Fruit fly (Drosophila melanogaster) whole organism, embryonic: Measurements from ENCODE around the gene CG42296.
A peak's percentile ranks its signal among the peaks of the same experiment; 100 is the strongest.

Source experiments
- Bgb ChIP-seq: fragments of 200-800 bp; sonication (Bioruptor generic); IDR thresholded peaks from 2 replicates; pipeline ENCODE4 v1.3.6; 2022; ENCODE audit warnings: missing biosample characterization, missing genetic modification characterization; ENCODE audit not compliant: partially characterized antibody
- Blimp-1 ChIP-seq: fragments of 200-800 bp; sonication (Bioruptor generic); optimal IDR thresholded peaks from 3 replicates; lab custom pipeline; 2018; ENCODE audit warnings: missing biosample characterization, missing genetic modification characterization, mild to moderate bottlenecking, moderate library complexity, missing genetic modification reagents
- BtbVII ChIP-seq: fragments of 200-800 bp; sonication (Bioruptor generic); optimal IDR thresholded peaks from 3 replicates; lab custom pipeline; 2017; ENCODE audit warnings: missing biosample characterization, mild to moderate bottlenecking, missing genetic modification characterization
- CG11247 ChIP-seq: fragments of 200-800 bp; sonication (Bioruptor generic); IDR thresholded peaks from 2 replicates; pipeline ENCODE4 v1.3.6; 2022; ENCODE audit warnings: missing biosample characterization, missing genetic modification characterization
- CG1233 ChIP-seq: fragments of 200-800 bp; sonication (Bioruptor generic); optimal IDR thresholded peaks from 4 replicates; lab custom pipeline; 2018; ENCODE audit warnings: missing biosample characterization, mild to moderate bottlenecking, missing genetic modification characterization
- CG12391 ChIP-seq: fragments of 200-800 bp; sonication (Bioruptor generic); optimal IDR thresholded peaks from 3 replicates; lab custom pipeline; 2018; ENCODE audit warnings: missing biosample characterization, mild to moderate bottlenecking, missing genetic modification characterization, moderate library complexity
- CG13775 ChIP-seq: fragments of 200-800 bp; sonication (Bioruptor generic); optimal IDR thresholded peaks from 3 replicates; lab custom pipeline; 2017; ENCODE audit warnings: missing biosample characterization, mild to moderate bottlenecking, missing genetic modification characterization
- CG14667 ChIP-seq: fragments of 200-800 bp; sonication (Bioruptor generic); IDR thresholded peaks from 2 replicates; pipeline ENCODE4 v1.3.6; 2022; ENCODE audit warnings: missing biosample characterization, missing genetic modification characterization
- CG1603 ChIP-seq: fragments of 200-800 bp; sonication (Bioruptor generic); optimal IDR thresholded peaks from 2 replicates; lab custom pipeline; 2019; ENCODE audit warnings: missing biosample characterization, mild to moderate bottlenecking, missing genetic modification characterization, moderate library complexity
- CG2116 ChIP-seq: fragments of 200-800 bp; sonication (Bioruptor generic); optimal IDR thresholded peaks from 3 replicates; lab custom pipeline; 2018; ENCODE audit warnings: missing biosample characterization, mild to moderate bottlenecking, missing genetic modification characterization
- CG2889 ChIP-seq: fragments of 200-800 bp; sonication (Bioruptor generic); IDR thresholded peaks from 3 replicates; pipeline ENCODE4 v1.3.6; 2022; ENCODE audit warnings: missing biosample characterization, missing genetic modification characterization
- CG30403 ChIP-seq: fragments of 200-800 bp; sonication (Bioruptor generic); optimal IDR thresholded peaks from 3 replicates; lab custom pipeline; 2016; ENCODE audit warnings: missing biosample characterization, missing genetic modification characterization
- CG33213 ChIP-seq: fragments of 200-800 bp; sonication (Bioruptor generic); optimal IDR thresholded peaks from 3 replicates; lab custom pipeline; 2016; ENCODE audit warnings: missing biosample characterization, missing genetic modification characterization
- CG33557 ChIP-seq: fragments of 200-800 bp; sonication (Bioruptor generic); optimal IDR thresholded peaks from 2 replicates; lab custom pipeline; 2019; ENCODE audit warnings: missing biosample characterization, mild to moderate bottlenecking, missing genetic modification characterization, moderate library complexity
- CG3407 ChIP-seq: fragments of 200-800 bp; sonication (Bioruptor generic); optimal IDR thresholded peaks from 2 replicates; lab custom pipeline; 2018; ENCODE audit warnings: missing biosample characterization, mild to moderate bottlenecking, missing genetic modification characterization
- CG4328 ChIP-seq: fragments of 200-800 bp; sonication (Bioruptor generic); optimal IDR thresholded peaks from 3 replicates; lab custom pipeline; 2017; ENCODE audit warnings: missing biosample characterization, missing genetic modification reagents, missing genetic modification characterization
- CG5953 ChIP-seq: fragments of 200-800 bp; sonication (Bioruptor generic); IDR thresholded peaks from 2 replicates; pipeline ENCODE4 v1.3.6; 2022; ENCODE audit warnings: missing biosample characterization, missing genetic modification characterization
- CG7556 ChIP-seq: fragments of 200-800 bp; sonication (Bioruptor generic); optimal IDR thresholded peaks from 2 replicates; lab custom pipeline; 2017; ENCODE audit warnings: missing biosample characterization, mild to moderate bottlenecking, missing genetic modification characterization
- CG8944 ChIP-seq: fragments of 200-800 bp; sonication (Bioruptor generic); optimal IDR thresholded peaks from 3 replicates; lab custom pipeline; 2016; ENCODE audit warnings: missing biosample characterization, missing genetic modification characterization
- CG9817 ChIP-seq: fragments of 200-800 bp; sonication (Bioruptor generic); optimal IDR thresholded peaks from 2 replicates; lab custom pipeline; 2018; ENCODE audit warnings: missing biosample characterization, mild to moderate bottlenecking, missing genetic modification characterization, moderate library complexity
- D ChIP-seq, 2 experiments: fragments of 200-800 bp in 1 of 2; fragments of >200 bp in 1 of 2; sonication (Bioruptor generic) in 1 of 2; optimal IDR thresholded peaks; 2 replicates in 1 of 2; 3 replicates in 1 of 2; lab custom pipeline; 2017; ENCODE audit warnings: mild to moderate bottlenecking in 1 of 2, missing biosample characterization in 1 of 2, missing genetic modification characterization in 1 of 2, missing genetic modification reagents in 1 of 2
- Fer3 ChIP-seq: fragments of 200-800 bp; sonication (Bioruptor generic); optimal IDR thresholded peaks from 2 replicates; lab custom pipeline; 2018; ENCODE audit warnings: missing biosample characterization, mild to moderate bottlenecking, missing genetic modification characterization, moderate library complexity
- H15 ChIP-seq: fragments of 200-800 bp; sonication (Bioruptor generic); IDR thresholded peaks from 3 replicates; pipeline ENCODE4 v1.3.6; 2022; ENCODE audit warnings: missing biosample characterization, missing genetic modification characterization
- Lhr ChIP-seq: fragments of 200-800 bp; sonication (Bioruptor generic); optimal IDR thresholded peaks from 3 replicates; lab custom pipeline; 2017; ENCODE audit warnings: mild to moderate bottlenecking, missing biosample characterization, missing genetic modification reagents, missing genetic modification characterization
- MTF-1 ChIP-seq: fragments of 200-800 bp; sonication (Bioruptor generic); optimal IDR thresholded peaks from 2 replicates; lab custom pipeline; 2018; ENCODE audit warnings: missing biosample characterization, mild to moderate bottlenecking, missing genetic modification characterization, borderline replicate concordance
- Nf-YC ChIP-seq: fragments of 200-800 bp; optimal IDR thresholded peaks from 3 replicates; lab custom pipeline; 2019; ENCODE audit warnings: missing biosample characterization, mild to moderate bottlenecking, missing genetic modification characterization, moderate library complexity
- Opbp ChIP-seq: fragments of 200-800 bp; sonication (Bioruptor generic); IDR thresholded peaks from 3 replicates; pipeline ENCODE4 v1.3.6; 2022; ENCODE audit warnings: missing biosample characterization, missing genetic modification characterization; ENCODE audit not compliant: partially characterized antibody
- ab ChIP-seq: fragments of 200-800 bp; sonication (Bioruptor generic); optimal IDR thresholded peaks from 2 replicates; lab custom pipeline; 2016; ENCODE audit warnings: missing biosample characterization, missing genetic modification characterization
- abd-A ChIP-seq: fragments of 200-800 bp; sonication (Bioruptor generic); optimal IDR thresholded peaks from 3 replicates; lab custom pipeline; 2019; ENCODE audit warnings: missing biosample characterization, mild to moderate bottlenecking, missing genetic modification characterization, moderate library complexity
- ash1 ChIP-seq: fragments of 200-800 bp; sonication (Bioruptor generic); optimal IDR thresholded peaks from 2 replicates; lab custom pipeline; 2018; ENCODE audit warnings: missing biosample characterization, mild to moderate bottlenecking, missing genetic modification characterization
- btn ChIP-seq: fragments of 200-800 bp; sonication (Bioruptor generic); optimal IDR thresholded peaks from 2 replicates; lab custom pipeline; 2016; ENCODE audit warnings: missing biosample characterization, missing genetic modification characterization
- chinmo ChIP-seq: fragments of 200-800 bp; sonication (Bioruptor generic); IDR thresholded peaks from 4 replicates; pipeline ENCODE4 v1.3.6; 2022; ENCODE audit warnings: missing biosample characterization, missing genetic modification characterization; ENCODE audit not compliant: partially characterized antibody
- crol ChIP-seq: fragments of 200-800 bp; sonication (Bioruptor generic); IDR thresholded peaks from 2 replicates; pipeline ENCODE4 v1.3.6; 2022; ENCODE audit warnings: missing biosample characterization, missing genetic modification characterization
- gem ChIP-seq: fragments of 200-800 bp; sonication (Bioruptor generic); optimal IDR thresholded peaks from 2 replicates; lab custom pipeline; 2019; ENCODE audit warnings: missing biosample characterization, mild to moderate bottlenecking, missing genetic modification characterization, moderate library complexity
- h ChIP-seq: fragments of >200 bp; optimal IDR thresholded peaks from 2 replicates; lab custom pipeline; 2017
- insv ChIP-seq, 2 experiments: fragments of 200-800 bp; sonication (Bioruptor generic); optimal IDR thresholded peaks; 3 replicates each; lab custom pipeline; 2016 to 2018; ENCODE audit warnings: missing biosample characterization in 2 of 2, missing genetic modification characterization in 2 of 2
- luna ChIP-seq: fragments of 200-800 bp; sonication (Bioruptor generic); optimal IDR thresholded peaks from 2 replicates; lab custom pipeline; 2016; ENCODE audit warnings: missing biosample characterization, missing genetic modification characterization
- mam ChIP-seq: fragments of 200-800 bp; sonication (Bioruptor generic); optimal IDR thresholded peaks from 3 replicates; lab custom pipeline; 2016; ENCODE audit warnings: missing biosample characterization, missing genetic modification characterization
- pan ChIP-seq, 4 experiments: fragments of >200 bp in 3 of 4; fragments of 200-800 bp in 1 of 4; sonication (Bioruptor generic) in 1 of 4; optimal IDR thresholded peaks in 3 of 4; IDR thresholded peaks in 1 of 4; 2 replicates each; pipeline versions ENCODE4 v1.3.6 to Lab custom; 2017 to 2022; ENCODE audit warnings: missing biosample characterization in 2 of 4, missing genetic modification characterization in 2 of 4, mixed read lengths in 1 of 4
- pho ChIP-seq: fragments of 200-800 bp; sonication (Bioruptor generic); optimal IDR thresholded peaks from 2 replicates; lab custom pipeline; 2016; ENCODE audit warnings: missing biosample characterization, missing genetic modification characterization
- rib ChIP-seq: fragments of 200-800 bp; sonication (Bioruptor generic); IDR thresholded peaks from 2 replicates; pipeline ENCODE4 v1.3.6; 2022; ENCODE audit warnings: missing biosample characterization, missing genetic modification characterization
- sens ChIP-seq: fragments of 200-800 bp; sonication (Bioruptor generic); peaks from one replicate; lab custom pipeline; 2016; ENCODE audit warnings: missing biosample characterization, missing genetic modification characterization
- sim ChIP-seq: fragments of 200-800 bp; sonication (Bioruptor generic); IDR thresholded peaks from 2 replicates; pipeline ENCODE4 v1.3.6; 2022; ENCODE audit warnings: missing biosample characterization, missing genetic modification characterization
- sqz ChIP-seq: fragments of 200-800 bp; sonication (Bioruptor generic); optimal IDR thresholded peaks from 3 replicates; lab custom pipeline; 2018; ENCODE audit warnings: missing biosample characterization, mild to moderate bottlenecking, missing genetic modification characterization
- trh ChIP-seq: fragments of 200-800 bp; sonication (Bioruptor generic); optimal IDR thresholded peaks from 2 replicates; lab custom pipeline; 2016; ENCODE audit warnings: missing biosample characterization, missing genetic modification characterization
- tx ChIP-seq: fragments of 200-800 bp; sonication (Bioruptor generic); optimal IDR thresholded peaks from 2 replicates; lab custom pipeline; 2016; ENCODE audit warnings: missing biosample characterization, missing genetic modification characterization
- zen2 ChIP-seq: fragments of 200-800 bp; sonication (Bioruptor generic); IDR thresholded peaks from 3 replicates; pipeline ENCODE4 v1.3.6; 2022; ENCODE audit warnings: missing biosample characterization, missing genetic modification characterization; ENCODE audit not compliant: partially characterized antibody

CG42296 gene

DNA sequence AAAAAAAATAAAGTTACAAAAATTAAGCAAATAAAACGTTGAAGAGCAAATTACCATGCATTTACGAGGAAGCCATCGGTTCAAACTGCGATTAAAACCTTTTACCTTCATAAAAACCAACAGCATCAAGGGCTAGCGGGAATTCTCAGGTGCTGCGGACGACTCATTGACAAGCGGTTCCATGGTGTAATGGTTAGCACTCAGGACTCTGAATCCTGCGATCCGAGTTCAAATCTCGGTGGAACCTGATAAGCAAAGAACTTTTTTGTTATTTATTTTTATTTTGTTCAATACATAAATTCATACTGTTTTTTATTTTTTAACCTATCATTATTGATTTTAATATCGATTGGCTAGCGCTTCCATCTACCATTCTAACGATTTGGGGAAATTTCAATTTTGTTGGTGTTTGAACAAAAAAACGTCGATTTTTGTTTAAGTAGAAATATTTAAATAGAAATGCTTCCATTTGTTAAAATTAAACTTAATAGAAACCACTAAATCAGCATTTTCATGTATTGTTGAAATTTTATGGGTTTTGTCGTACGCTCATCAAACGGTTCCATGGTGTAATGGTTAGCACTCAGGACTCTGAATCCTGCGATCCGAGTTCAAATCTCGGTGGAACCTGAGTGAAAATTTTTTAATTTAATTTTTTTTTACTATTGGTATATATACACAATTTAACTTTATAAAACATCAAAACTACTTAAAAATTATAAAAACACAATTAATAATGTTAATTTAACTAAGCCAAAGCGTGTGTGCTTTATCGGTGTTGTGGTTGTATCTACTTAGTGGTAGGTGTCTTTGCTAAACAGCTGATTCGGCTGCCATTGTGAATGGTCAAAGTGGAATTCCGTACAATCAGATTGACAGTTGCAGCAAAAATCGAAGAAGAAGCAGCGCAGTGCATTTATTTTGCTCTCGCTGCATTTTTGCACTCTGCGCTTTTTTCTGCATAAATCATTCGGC, 26.6 kb downstream of the CG42296 start, which contains the start of gene CG4238 (continued):
- no peak for TF ChIP-seq Fer3 (tag; lab: Kevin White, UChicago)
- peak; percentile 69 for TF ChIP-seq Bgb
- no peak for TF ChIP-seq CG13775 (GFP tag; lab: Kevin White, UChicago)
- TF ChIP-seq mam, result no peak
- TF ChIP-seq ash1 (GFP tag; lab: Kevin White, UChicago), result no peak
- TF ChIP-seq crol (GFP tag; lab: Robert Waterston, UW), result no peak
- TF ChIP-seq rib (GFP tag; lab: Robert Waterston, UW), result 0 out of 2 replicates have a peak, but pooled peaks have one; percentile 34
- TF ChIP-seq sqz, result no peak
- peak; percentile 54 for TF ChIP-seq CG12391 (tag; lab: Kevin White, UChicago)
- no peak for TF ChIP-seq Nf-YC
- TF ChIP-seq CG2889 (GFP tag; lab: Robert Waterston, UW), result no peak
- no peak for TF ChIP-seq Blimp-1 (GFP tag; lab: Kevin White, UChicago)
- TF ChIP-seq pan (optimal IDR thresholded peaks at IDR 0.05; lab: Kevin White, UChicago), result no peak
- no peak for TF ChIP-seq pan (GFP tag; optimal IDR thresholded peaks at IDR 0.05 in 1 of 2, IDR thresholded peaks at IDR 0.05 in 1 of 2)
- TF ChIP-seq D (optimal IDR thresholded peaks at IDR 0.05; lab: Kevin White, UChicago), result no peak
- TF ChIP-seq D (GFP tag; optimal IDR thresholded peaks at IDR 0.05; lab: Kevin White, UChicago), result no peak
- no peak for TF ChIP-seq CG9817
- no peak for TF ChIP-seq MTF-1 (GFP tag; lab: Kevin White, UChicago)
- TF ChIP-seq CG30403 (GFP tag; lab: Kevin White, UChicago), result no peak
- no peak for TF ChIP-seq trh (GFP tag; lab: Kevin White, UChicago)
- TF ChIP-seq chinmo (GFP tag; lab: Robert Waterston, UW), result peak; percentile 83; the same call in 3 of the 4 replicates
- no peak for TF ChIP-seq CG4328 (GFP tag; lab: Kevin White, UChicago)
- TF ChIP-seq CG3407 (GFP tag; lab: Kevin White, UChicago), result no peak
- no peak for TF ChIP-seq CG11247
- no peak for TF ChIP-seq BtbVII (GFP tag; lab: Kevin White, UChicago)
- no peak for TF ChIP-seq sim (GFP tag; lab: Robert Waterston, UW)
- no peak for TF ChIP-seq CG5953 (GFP tag; lab: Robert Waterston, UW)
- no peak for TF ChIP-seq btn (GFP tag; lab: Kevin White, UChicago)
- TF ChIP-seq Lhr (GFP tag; lab: Kevin White, UChicago), result peak; percentile 1
- TF ChIP-seq tx (GFP tag; lab: Kevin White, UChicago), result no peak
- no peak for TF ChIP-seq CG33213
- TF ChIP-seq CG14667 (GFP tag; lab: Robert Waterston, UW), result no peak
- no peak for TF ChIP-seq luna
- no peak for TF ChIP-seq gem (tag; lab: Kevin White, UChicago)
- TF ChIP-seq Opbp (GFP tag; lab: Robert Waterston, UW), result peak; percentile 79
- no peak for TF ChIP-seq CG8944 (GFP tag; lab: Kevin White, UChicago)
- no peak for TF ChIP-seq CG33557 (GFP tag; lab: Kevin White, UChicago)
- peak; percentile 17 for TF ChIP-seq sens (GFP tag; lab: Kevin White, UChicago)
- TF ChIP-seq insv (GFP tag; optimal IDR thresholded peaks at IDR 0.05; lab: Kevin White, UChicago), result peak in 1 of 2 experiments; percentile 87
- TF ChIP-seq H15 (GFP tag; lab: Robert Waterston, UW), result no peak
- no peak for TF ChIP-seq h
- TF ChIP-seq CG1603, result peak; percentile 49
- no peak for TF ChIP-seq CG1233 (GFP tag; lab: Kevin White, UChicago)
- TF ChIP-seq CG2116 (GFP tag; lab: Kevin White, UChicago), result peak; percentile 9
- TF ChIP-seq zen2 (GFP tag; lab: Robert Waterston, UW), result no peak
- no peak for TF ChIP-seq CG7556
- no peak for TF ChIP-seq pho (GFP tag; lab: Kevin White, UChicago)
- TF ChIP-seq ab (GFP tag; lab: Kevin White, UChicago), result no peak
- peak; percentile 30 for TF ChIP-seq abd-A
